Fruit fly (Drosophila melanogaster): ENCODE measurements around the gene CG12219.

Gene CG12219

DNA sequence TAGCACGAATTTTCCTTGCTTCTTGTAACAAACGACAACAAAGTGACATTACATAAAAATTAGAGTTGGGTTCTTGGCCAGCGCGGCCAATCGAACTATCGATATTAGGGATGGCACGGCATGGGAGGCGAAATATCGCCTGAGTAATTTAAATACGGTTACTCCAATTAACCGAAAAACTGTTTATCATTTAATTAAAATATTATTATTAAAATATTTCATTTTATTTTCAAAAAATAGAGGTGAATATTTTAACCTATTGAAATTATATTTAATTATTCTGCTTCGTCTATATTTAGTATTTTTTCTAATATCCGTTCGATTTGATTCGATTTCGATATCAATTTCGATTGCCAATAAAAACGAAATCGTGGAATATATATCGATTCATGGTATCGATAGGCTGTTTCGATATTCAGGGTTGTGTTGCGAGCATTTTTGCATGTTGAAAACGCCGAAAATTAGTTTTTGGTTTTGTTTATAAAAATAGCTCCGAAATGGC, 45.6 kb downstream of the CG12219 start, which contains the start of the genes Rbcn-3A and Spx (continued):
- TF ChIP-seq Myb (GFP tag; optimal IDR thresholded peaks at IDR 0.05) = no peak
- TF ChIP-seq CG8924 (tag; optimal IDR thresholded peaks at IDR 0.05) = peak; percentile 52
- no peak for TF ChIP-seq B-H1 (GFP tag; IDR thresholded peaks at IDR 0.05)
- no peak for TF ChIP-seq Hr78 (GFP tag; optimal IDR thresholded peaks at IDR 0.05)
- TF ChIP-seq CG9609 (GFP tag; optimal IDR thresholded peaks at IDR 0.05) = no peak
- TF ChIP-seq cg (GFP tag; optimal IDR thresholded peaks at IDR 0.05) = no peak
- TF ChIP-seq ATbp (GFP tag; optimal IDR thresholded peaks at IDR 0.05) = no peak
- TF ChIP-seq E2f2 (GFP tag; IDR thresholded peaks at IDR 0.05) = peak; percentile 34; the same call in 1 of the 2 replicates
- peak; percentile 90 for TF ChIP-seq CG6791 (GFP tag; IDR thresholded peaks at IDR 0.05; ENCODE audit: partially characterized antibody)
- TF ChIP-seq lilli (GFP tag; optimal IDR thresholded peaks at IDR 0.05) = peak; percentile 32
- no peak for TF ChIP-seq CG6254 (GFP tag; optimal IDR thresholded peaks at IDR 0.05)
- no peak for TF ChIP-seq CG4404 (GFP tag; IDR thresholded peaks at IDR 0.05)
- TF ChIP-seq CG11695 (GFP tag; IDR thresholded peaks at IDR 0.05) = no peak
- peak; percentile 51 for TF ChIP-seq stwl (tag; optimal IDR thresholded peaks at IDR 0.05)
- TF ChIP-seq Xbp1 (GFP tag; optimal IDR thresholded peaks at IDR 0.05) = peak; percentile 40
- TF ChIP-seq CG16863 (GFP tag; optimal IDR thresholded peaks at IDR 0.05) = no peak
- TF ChIP-seq H2.0 (GFP tag; IDR thresholded peaks at IDR 0.05) = no peak; the same call in 1 of the 2 replicates
- TF ChIP-seq kah (GFP tag; optimal IDR thresholded peaks at IDR 0.05) = no peak
- no peak for TF ChIP-seq Dip3 (GFP tag; optimal IDR thresholded peaks at IDR 0.05)
- TF ChIP-seq az2 (GFP tag; optimal IDR thresholded peaks at IDR 0.05) = peak; percentile 42
- no peak for TF ChIP-seq CG6654 (GFP tag; optimal IDR thresholded peaks at IDR 0.05)
- TF ChIP-seq aop (GFP tag; IDR thresholded peaks at IDR 0.05) = no peak
- TF ChIP-seq Nf-YA (GFP tag; IDR thresholded peaks at IDR 0.05) = no peak
- peak; percentile 38 for TF ChIP-seq CG18262 (tag; optimal IDR thresholded peaks at IDR 0.05)
- no peak for TF ChIP-seq Nf-YB (GFP tag; optimal IDR thresholded peaks at IDR 0.05)
- TF ChIP-seq Elba2 (GFP tag; optimal IDR thresholded peaks at IDR 0.05) = no peak
- TF ChIP-seq CG33557 (GFP tag; optimal IDR thresholded peaks at IDR 0.05) = peak; percentile 24
- peak; percentile 50 for TF ChIP-seq Nf-YC (tag; optimal IDR thresholded peaks at IDR 0.05)
- TF ChIP-seq dpn (GFP tag; optimal IDR thresholded peaks at IDR 0.05) = peak in 1 of 2 experiments; percentile 44
- peak; percentile 47 for TF ChIP-seq CG32532 (GFP tag; IDR thresholded peaks at IDR 0.05)
- TF ChIP-seq Drgx (GFP tag; IDR thresholded peaks at IDR 0.05) = no peak
- no peak for TF ChIP-seq CG7745 (tag; optimal IDR thresholded peaks at IDR 0.05)
- TF ChIP-seq Lhr (GFP tag; optimal IDR thresholded peaks at IDR 0.05) = peak; percentile 19
- peak; percentile 70 for TF ChIP-seq tna (GFP tag; IDR thresholded peaks at IDR 0.05; ENCODE audit: partially characterized antibody)
- no peak for TF ChIP-seq unpg (GFP tag; optimal IDR thresholded peaks at IDR 0.05)
- TF ChIP-seq dati (GFP tag; IDR thresholded peaks at IDR 0.05) = no peak
- no peak for TF ChIP-seq hth (optimal IDR thresholded peaks at IDR 0.05)
- no peak for TF ChIP-seq CG7928 (GFP tag; optimal IDR thresholded peaks at IDR 0.05)
- TF ChIP-seq Dfd (GFP tag; optimal IDR thresholded peaks at IDR 0.05) = no peak
- no peak for TF ChIP-seq Lpt (GFP tag; optimal IDR thresholded peaks at IDR 0.05)
- peak; percentile 77 for TF ChIP-seq Dref (GFP tag; IDR thresholded peaks at IDR 0.05)
- TF ChIP-seq CG11696 (GFP tag; IDR thresholded peaks at IDR 0.05) = no peak
- no peak for TF ChIP-seq CG12744 (GFP tag; optimal IDR thresholded peaks at IDR 0.05)
- TF ChIP-seq CG4424 (GFP tag; optimal IDR thresholded peaks at IDR 0.05) = peak; percentile 40
- TF ChIP-seq nau (GFP tag; optimal IDR thresholded peaks at IDR 0.05) = no peak
- TF ChIP-seq inv (GFP tag; IDR thresholded peaks at IDR 0.05; ENCODE audit: partially characterized antibody) = peak; percentile 81
- peak; percentile 70; the same call in 1 of the 2 replicates for TF ChIP-seq ato (GFP tag; IDR thresholded peaks at IDR 0.05; ENCODE audit: partially characterized antibody)
- TF ChIP-seq amos (GFP tag; IDR thresholded peaks at IDR 0.05; ENCODE audit: partially characterized antibody) = peak; percentile 83
- TF ChIP-seq Adf1 (GFP tag; IDR thresholded peaks at IDR 0.05) = no peak
- TF ChIP-seq CG17186 (GFP tag; optimal IDR thresholded peaks at IDR 0.05) = no peak
- no peak for TF ChIP-seq nom (GFP tag; optimal IDR thresholded peaks at IDR 0.05)
